Worm (Caenorhabditis elegans) whole organism, L4/young adult: ENCODE measurements around the gene cal-7.

Experiments used
- dao-5 ChIP-seq: sonication (generic microtip); optimal IDR thresholded peaks from 2 replicates; lab custom pipeline; 2016; ENCODE audit warnings: missing genotype, missing genetic modification characterization, moderate library complexity, missing compliant biosample characterization
- him-1 ChIP-seq: sonication (generic microtip); optimal IDR thresholded peaks from 2 replicates; lab custom pipeline; 2016; ENCODE audit warnings: missing genotype, missing genetic modification reagents, missing genetic modification characterization, missing compliant biosample characterization

- TF ChIP-seq him-1 (tag; lab: Kevin White, UChicago) (no peak), dao-5 (tag; lab: Kevin White, UChicago) (no peak)
These were observed 9.8 kb upstream of the cal-7 start, which contains the start of gene slcr-46.3 for ce11 chrV:9724021-9724671.
